Fruit fly (Drosophila melanogaster) Kc167 (cell line): Measurements from ENCODE around the gene Prosbeta2.

ENCODE experiments used
- Myc ChIP-seq: fragments of >200 bp; optimal IDR thresholded peaks from 2 replicates; lab custom pipeline; 2017; ENCODE audit warnings: missing external identifiers
- Sin3A ChIP-seq: fragments of >200 bp; optimal IDR thresholded peaks from 2 replicates; lab custom pipeline; 2018; ENCODE audit warnings: missing external identifiers
- h ChIP-seq: fragments of >200 bp; optimal IDR thresholded peaks from 3 replicates; lab custom pipeline; 2018; ENCODE audit warnings: missing external identifiers
- insv ChIP-seq: fragments of >200 bp; optimal IDR thresholded peaks from 3 replicates; lab custom pipeline; 2018; ENCODE audit warnings: missing external identifiers
- psq ChIP-seq: fragments of >200 bp; optimal IDR thresholded peaks from 2 replicates; lab custom pipeline; 2017; ENCODE audit warnings: missing external identifiers
- ttk ChIP-seq: sonication (Bioruptor generic); optimal IDR thresholded peaks from 2 replicates; lab custom pipeline; 2017; ENCODE audit warnings: missing external identifiers

Prosbeta2 gene

dm6 chr3L:15045114-15045513, 45.4 kb downstream of the Prosbeta2 start:
- TF ChIP-seq Sin3A (lab: Kevin White, UChicago) (no peak), psq (lab: Kevin White, UChicago) (no peak), h (lab: Kevin White, UChicago) (no peak), ttk (lab: Kevin White, UChicago) (no peak), insv (lab: Kevin White, UChicago) (no peak), Myc (lab: Kevin White, UChicago) (no peak)

- TF ChIP-seq ttk (lab: Kevin White, UChicago) (no peak), Myc (lab: Kevin White, UChicago) (no peak), insv (lab: Kevin White, UChicago) (no peak), h (lab: Kevin White, UChicago) (no peak), Sin3A (lab: Kevin White, UChicago) (no peak), psq (lab: Kevin White, UChicago) (no peak)
Measured at dm6 chr3L:15047606-15048005, 47.9 kb downstream of the Prosbeta2 start.

dm6 chr3L:15048091-15048490, 48.3 kb downstream of the Prosbeta2 start:
- TF ChIP-seq psq (lab: Kevin White, UChicago) (no peak), insv (lab: Kevin White, UChicago) (no peak), Myc (lab: Kevin White, UChicago) (no peak), h (lab: Kevin White, UChicago) (no peak), Sin3A (lab: Kevin White, UChicago) (no peak)

- no peak for TF ChIP-seq Sin3A (lab: Kevin White, UChicago)
- TF ChIP-seq h (lab: Kevin White, UChicago) = no peak
- no peak for TF ChIP-seq Myc (lab: Kevin White, UChicago)
- TF ChIP-seq psq (lab: Kevin White, UChicago) = no peak
- TF ChIP-seq ttk (lab: Kevin White, UChicago) = no peak
- no peak for TF ChIP-seq insv (lab: Kevin White, UChicago)
Measured at dm6 chr3L:15049395-15049794, 49.6 kb downstream of the Prosbeta2 start, which contains the start of gene CG43678. Gene CG43678 (minus strand): TSS chr3L:15049495.

- TF ChIP-seq Sin3A (lab: Kevin White, UChicago) (no peak), ttk (lab: Kevin White, UChicago) (no peak), h (lab: Kevin White, UChicago) (no peak), psq (lab: Kevin White, UChicago) (no peak), insv (lab: Kevin White, UChicago) (no peak), Myc (lab: Kevin White, UChicago) (no peak)
Measured at dm6 chr3L:15050109-15050508, 50.4 kb downstream of the Prosbeta2 start, which contains the start of gene CG18581. Gene CG18581 (minus strand): TSS chr3L:15050209.

- TF ChIP-seq Myc (lab: Kevin White, UChicago) (no peak), ttk (lab: Kevin White, UChicago) (no peak), insv (lab: Kevin White, UChicago) (no peak), h (lab: Kevin White, UChicago) (no peak), Sin3A (lab: Kevin White, UChicago) (no peak), psq (lab: Kevin White, UChicago) (no peak)
Measured at dm6 chr3L:15050706-15051105, 51.0 kb downstream of the Prosbeta2 start, which contains the start of gene CG12310. Gene CG12310 (minus strand): TSS chr3L:15050806.
